Fruit fly (Drosophila melanogaster) whole organism, larva: ENCODE results near the gene Mpc1.

Experiments
- noc ChIP-seq: fragments of 200-800 bp; sonication (Bioruptor generic); optimal IDR thresholded peaks from 3 replicates; lab custom pipeline; 2019; ENCODE audit warnings: missing biosample characterization, mild to moderate bottlenecking, missing genetic modification characterization, moderate library complexity

Gene Mpc1

DNA sequence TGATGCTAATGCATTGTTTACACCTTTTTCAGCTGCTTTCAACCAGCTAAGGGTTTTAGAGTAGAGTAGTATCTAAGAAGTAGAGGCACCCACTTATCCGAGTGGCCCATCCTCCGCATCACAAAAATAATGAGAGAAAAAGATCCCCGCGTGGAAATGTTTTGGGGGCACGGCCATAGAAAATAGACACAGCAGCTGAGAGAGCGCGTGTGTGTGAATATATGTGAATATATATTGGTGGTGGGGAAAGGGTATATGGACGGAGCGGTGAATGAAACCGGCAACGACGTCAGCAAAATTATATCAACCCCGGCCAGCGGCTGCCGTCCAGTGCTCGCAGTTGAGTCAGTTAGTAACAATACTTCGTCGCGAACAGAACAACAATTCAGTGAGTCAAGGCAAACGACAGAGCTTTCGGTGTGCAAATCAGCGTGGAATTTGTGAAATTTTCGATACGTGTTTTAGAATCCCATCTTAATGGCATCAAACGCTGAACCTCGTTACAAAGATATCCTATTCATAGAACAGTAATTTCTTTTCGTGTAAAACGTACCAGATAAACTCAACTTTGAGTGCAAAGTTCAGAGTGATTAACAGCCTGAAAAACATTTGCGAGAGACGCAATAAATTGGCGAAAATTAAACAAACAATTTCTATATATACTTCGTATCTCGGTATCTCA, 13.7 kb downstream of the Mpc1 start, which contains the start of gene Xrp1:
Xrp1 (plus strand) TSS at position 375 of the 682 bp plus-strand sequence.
- peak; percentile 57 for TF ChIP-seq noc (tag; lab: Kevin White, UChicago)

DNA sequence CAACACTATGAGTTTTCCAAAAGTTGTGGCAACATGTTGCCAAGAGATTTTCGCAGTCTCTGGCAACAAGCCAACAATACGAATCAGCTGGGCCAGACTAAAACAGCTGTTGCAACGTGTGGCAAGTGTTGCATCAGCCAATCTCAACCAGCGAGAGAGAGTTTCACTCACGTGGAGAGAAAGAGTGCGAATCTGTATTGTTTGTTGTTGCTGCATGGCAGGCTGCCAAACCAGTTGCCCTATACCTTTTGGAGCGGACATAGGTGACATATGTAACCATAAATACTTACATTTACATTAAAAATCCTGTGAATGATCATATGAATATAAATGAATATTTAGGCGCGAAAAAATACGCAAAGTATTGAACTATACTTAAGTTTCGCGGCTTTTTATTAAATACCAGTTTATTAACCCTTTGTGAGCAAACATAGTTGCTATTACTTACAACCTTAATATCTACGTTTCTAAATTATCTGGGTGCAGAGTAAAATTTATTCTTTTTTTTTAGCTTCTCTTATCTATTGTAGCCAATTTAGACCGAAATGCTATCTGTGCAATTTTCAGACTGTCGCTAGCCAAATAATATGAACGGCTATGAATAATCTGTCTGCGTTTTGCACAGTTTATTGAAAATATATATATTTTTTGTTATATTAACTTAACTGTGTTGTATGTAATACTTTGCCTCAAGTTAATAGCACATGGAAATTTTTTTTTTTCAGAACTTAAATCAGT, 14.4 kb downstream of the Mpc1 start:
- no peak for TF ChIP-seq noc (tag; lab: Kevin White, UChicago)

DNA sequence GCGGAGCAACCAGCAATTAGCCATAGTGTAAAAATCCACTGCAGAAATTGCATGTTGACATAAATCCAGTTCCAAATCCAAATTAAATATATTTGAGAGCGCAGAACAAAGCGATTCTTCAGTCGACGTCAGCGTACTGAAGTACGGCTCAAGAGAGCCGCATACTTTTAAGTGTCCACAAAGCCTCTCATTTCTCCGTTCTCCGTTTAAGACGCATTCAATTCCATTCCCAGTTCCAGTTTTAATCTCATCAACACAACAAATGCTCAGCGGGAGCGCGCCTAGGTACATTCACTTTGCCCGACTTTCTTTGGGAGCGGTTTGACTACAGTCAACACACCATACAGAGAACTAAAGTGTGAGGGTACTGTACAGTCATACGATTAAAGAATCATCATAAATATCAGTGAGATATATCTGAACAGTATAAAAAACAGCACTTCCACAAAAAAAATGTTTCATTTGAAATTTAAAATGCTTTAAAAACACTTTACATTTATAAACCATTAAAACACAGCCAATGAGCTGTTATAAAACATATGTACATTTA, 15.6 kb downstream of the Mpc1 start, which contains the start of gene Sgsh:
Sgsh (minus strand) TSS at position 141 of the 550 bp plus-strand sequence.
- TF ChIP-seq noc (tag; lab: Kevin White, UChicago) = peak; percentile 45

DNA sequence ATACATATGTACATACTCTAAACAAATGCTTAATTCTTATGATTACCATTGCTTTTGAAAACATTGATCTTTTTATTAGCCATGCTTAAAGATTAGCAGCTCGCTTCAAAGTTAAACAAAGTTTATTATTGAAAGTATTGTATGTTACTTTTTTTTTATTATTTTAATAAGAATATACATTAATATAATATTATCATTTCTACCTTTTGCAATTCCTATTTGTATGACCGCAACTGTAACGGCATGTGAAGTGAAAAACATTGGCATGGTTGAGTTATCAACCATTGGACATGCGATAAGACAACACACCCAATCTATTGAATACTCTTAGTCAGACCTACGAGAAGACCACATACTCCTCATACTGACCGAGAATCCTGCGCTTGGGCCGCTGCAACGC, 17.5 kb downstream of the Mpc1 start:
- TF ChIP-seq noc (tag; lab: Kevin White, UChicago) = peak; percentile 44

DNA sequence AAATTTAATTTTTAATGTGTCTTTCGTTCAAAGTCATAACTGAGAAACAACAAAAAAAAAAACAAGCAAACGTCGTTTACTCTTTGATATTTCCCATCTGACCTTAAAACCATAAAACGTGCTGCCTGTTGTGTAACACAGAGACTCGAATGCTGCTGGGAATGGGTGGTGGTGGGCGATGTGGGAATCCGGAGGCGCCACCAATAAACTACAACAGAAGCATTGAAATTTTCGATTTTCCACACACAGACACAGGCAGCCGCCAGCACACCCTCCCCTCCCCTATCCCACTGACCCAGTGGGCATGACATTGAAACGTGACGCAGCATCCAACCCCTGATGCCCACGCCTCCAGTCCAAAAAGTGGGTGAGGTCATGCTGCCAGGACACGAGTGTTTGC, 18.1 kb downstream of the Mpc1 start:
- TF ChIP-seq noc (tag; lab: Kevin White, UChicago) = no peak

DNA sequence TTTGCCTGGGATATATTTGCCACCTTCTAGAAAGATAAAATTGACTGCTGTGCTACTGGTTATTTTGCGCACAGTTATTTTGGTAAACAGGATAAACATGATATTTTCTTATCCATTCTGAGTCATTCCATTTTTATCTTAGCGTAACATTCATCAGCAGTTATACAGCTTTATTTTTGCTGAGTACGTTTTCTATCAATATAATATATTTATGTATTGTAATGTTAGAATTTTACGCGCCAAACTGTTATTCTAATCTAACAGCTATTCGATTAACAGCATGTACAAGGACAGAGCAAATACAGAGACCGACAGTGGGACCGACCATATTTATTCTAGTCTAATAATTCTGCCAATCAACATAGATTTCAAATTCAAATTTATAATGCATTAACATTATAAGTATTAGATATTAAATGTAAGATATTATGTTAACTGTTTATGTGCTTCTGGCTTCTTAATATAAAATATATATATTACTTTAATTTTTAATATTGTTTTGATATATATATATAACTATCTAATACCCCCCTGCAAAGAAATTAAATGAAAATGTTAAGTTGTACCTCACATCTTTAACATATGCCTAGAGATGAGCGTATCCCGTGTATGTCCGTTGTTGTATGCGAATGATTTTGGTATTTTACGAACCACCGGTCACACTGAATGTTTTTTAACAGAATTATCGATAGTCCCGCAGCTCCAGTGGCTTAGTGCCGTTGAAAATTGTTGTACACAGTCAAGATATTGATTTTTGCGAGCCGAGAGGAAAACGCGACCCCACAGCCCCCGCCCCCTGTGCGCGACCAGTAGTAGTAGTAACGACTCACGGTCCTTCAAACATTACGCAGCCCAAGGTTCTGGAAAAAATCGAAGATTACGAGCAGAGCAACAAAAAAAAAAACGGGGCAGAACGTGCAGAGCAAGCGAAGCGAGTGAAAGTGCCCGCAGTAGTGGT, 22.3 kb downstream of the Mpc1 start, which contains the start of gene EndoA:
EndoA (plus strand) TSS at position 689 of the 958 bp plus-strand sequence.
- TF ChIP-seq noc (tag; lab: Kevin White, UChicago) = peak; percentile 23

DNA sequence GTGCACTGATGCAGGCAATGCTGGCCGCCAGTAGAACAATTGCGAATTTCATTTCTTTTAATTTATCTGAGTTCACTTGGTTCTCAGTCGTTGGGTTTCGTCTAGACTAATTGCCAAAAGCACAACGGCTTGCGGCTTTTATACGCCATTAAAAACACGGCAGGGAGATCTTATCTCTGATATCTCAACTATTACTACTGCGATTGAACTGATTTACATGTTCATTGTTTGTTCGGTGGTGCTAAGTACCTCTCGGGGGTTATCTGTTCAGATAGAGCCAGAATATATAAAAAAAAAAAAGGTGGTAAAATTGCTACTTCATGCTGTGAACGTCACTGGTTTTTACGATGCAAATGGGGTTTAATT, 22.9 kb downstream of the Mpc1 start, which contains the start of gene CG14292:
CG14292 (minus strand) TSS at position 101 of the 366 bp plus-strand sequence.
- no peak for TF ChIP-seq noc (tag; lab: Kevin White, UChicago)

DNA sequence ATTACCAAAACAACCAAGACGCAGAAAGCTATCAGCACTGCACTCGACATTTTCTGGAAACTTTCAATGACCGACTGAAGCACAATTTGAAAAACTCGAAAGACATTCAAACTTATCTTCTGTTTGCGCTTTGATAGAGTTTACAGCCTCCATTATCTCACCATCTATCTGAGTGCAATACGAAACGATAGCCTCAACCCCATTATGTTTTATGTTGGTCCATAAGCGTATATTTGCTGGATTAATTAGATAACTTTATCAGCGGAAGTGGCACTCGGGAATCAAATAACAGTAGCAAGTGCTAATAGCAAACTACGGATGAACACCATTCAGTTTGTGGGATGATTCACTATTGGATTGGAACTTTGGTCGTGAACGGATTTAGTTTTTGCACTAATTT, 25.6 kb downstream of the Mpc1 start, which contains the start of gene CG34284:
CG34284 (minus strand) TSS at position 76 of the 400 bp plus-strand sequence.
- TF ChIP-seq noc (tag; lab: Kevin White, UChicago) = peak; percentile 20

DNA sequence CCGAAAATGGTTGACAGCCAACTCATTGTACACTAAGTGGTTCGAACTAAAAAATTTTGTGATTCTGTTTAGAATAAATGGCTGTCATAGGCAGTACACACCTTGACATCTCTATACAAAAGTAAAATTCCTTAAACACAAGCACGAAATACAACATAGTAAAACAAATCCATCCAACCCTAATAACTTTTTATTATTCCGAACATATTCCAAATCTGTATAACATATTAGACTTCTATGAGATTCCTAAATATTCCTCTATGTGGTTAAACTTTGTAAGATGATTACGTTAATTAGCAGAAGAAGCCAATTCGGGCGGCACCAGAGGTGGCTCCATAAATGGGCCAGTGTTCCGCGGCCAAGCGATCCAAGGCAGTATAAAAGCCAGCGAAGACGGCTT, 26.3 kb downstream of the Mpc1 start, which contains the start of gene CG14294:
CG14294 (minus strand) TSS at position 101 of the 400 bp plus-strand sequence.
- TF ChIP-seq noc (tag; lab: Kevin White, UChicago) = no peak

DNA sequence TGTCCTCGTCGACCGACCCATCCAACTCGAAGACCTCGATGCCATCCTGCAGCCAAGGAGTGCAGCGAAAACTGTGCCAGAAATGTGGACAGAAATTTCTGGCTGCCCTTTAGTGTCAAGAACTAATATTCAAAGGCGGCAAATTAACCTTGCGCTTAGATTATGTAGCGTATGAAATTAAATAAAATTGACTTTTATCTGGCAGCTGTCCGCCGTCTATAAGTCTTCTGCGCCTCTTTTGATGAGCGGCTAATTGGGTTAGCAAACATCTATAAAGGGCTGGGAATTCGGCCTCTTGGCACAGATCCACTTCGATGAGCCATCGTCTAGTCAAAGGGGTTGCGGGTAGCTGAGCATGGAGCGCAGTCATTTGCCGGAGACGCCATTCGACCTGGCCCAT, 29.3 kb downstream of the Mpc1 start, which contains the start of gene Rh2:
Rh2 (plus strand) TSS at position 301 of the 400 bp plus-strand sequence.
- TF ChIP-seq noc (tag; lab: Kevin White, UChicago) = no peak

DNA sequence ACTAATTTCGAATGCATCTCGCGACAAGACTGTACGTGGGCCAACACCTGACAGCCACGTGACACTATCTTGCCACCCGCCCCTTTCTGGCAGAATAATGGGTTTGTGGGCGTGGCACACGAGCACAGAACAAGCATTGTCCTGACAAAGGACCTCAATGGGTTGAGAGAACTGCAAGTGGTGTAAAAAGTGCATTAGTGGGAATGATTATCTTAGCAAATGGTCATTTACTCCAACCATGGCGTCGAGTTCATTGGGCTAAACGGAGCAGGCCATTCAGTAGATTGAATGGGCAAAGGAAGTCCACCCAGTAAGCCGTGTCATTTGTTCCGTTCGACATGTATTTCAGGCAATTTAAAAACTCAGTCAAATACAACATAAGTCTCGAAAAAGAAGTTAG, 30.6 kb downstream of the Mpc1 start, which contains the start of gene CG14297:
CG14297 (plus strand) TSS at position 301 of the 400 bp plus-strand sequence.
- TF ChIP-seq noc (tag; lab: Kevin White, UChicago) = no peak

DNA sequence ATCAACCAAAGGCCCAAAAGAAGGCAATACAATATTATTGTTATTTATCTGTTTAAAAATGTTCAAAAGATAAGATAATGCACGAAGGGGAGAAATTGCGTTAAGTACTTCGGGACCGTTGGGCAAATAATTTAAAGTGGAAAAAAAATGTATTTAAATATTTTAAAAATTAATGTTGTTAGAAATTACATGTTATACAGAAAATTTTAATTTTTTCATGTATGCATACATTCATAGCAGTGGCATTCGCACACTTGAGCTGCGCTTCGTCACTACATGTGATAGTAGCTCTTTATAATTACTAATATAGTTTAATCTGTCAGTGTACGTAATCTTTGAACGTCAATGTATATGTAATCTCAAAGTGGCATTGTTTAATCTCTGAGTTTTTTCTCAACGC, 33.2 kb downstream of the Mpc1 start:
- TF ChIP-seq noc (tag; lab: Kevin White, UChicago) = peak; percentile 67
